Worm (Caenorhabditis elegans) whole organism, L4/young adult: ENCODE data around the gene K08C7.6.

Experiments
- W03F9.2 ChIP-seq: fragments of 150-350 bp; optimal IDR thresholded peaks from 2 replicates; lab custom pipeline; 2014; ENCODE audit warnings: missing biosample characterization, missing genetic modification characterization
- dao-5 ChIP-seq: sonication (generic microtip); optimal IDR thresholded peaks from 2 replicates; lab custom pipeline; 2016; ENCODE audit warnings: missing genotype, missing genetic modification characterization, moderate library complexity, missing compliant biosample characterization

- no peak for TF ChIP-seq W03F9.2 (tag; lab: Kevin White, UChicago)
- TF ChIP-seq dao-5 (tag; lab: Kevin White, UChicago), result no peak
Measured at ce11 chrIV:10680379-10680778, 5.3 kb downstream of the K08C7.6 start, which contains the start of gene K08C7.4.
